Fruit fly (Drosophila melanogaster): ENCODE data around the gene EMC4.

The EMC4 gene

DNA sequence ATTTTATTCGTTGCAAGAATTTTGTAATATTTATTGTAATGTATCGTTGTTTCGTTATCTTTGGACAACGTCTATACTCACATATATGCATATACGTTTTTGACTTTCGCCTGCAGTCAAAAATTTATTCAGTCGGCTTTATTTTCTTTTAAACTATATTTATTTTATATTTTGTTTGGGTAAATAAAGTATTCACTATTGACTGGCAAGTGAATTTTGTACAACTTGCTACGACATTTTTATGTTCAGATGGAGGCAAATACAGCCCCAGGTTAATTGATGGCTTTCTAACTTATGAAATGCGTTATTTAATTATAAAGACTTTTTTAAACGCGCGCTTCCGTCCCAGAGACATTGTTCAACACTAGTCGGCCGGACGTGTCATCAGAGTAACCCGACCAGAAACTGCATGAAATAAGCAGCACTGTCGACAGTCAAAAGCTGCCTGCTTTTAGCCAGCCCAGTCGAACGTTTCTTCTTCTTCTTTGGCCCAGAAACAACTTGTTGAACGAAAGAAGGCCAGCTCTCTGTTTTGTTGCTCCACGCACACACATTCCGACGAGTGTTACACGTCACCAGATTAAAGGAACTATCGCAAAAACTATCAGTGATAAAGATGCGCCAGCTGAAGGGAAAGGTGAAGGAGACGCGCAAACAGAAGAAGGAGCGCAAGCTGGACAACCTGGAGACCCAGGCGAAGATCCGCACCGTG is 4.5 kb downstream of the EMC4 start, which contains the start of gene CG33169:
TSS of gene CG33169 (plus strand) at position 498 of the 712 bp plus-strand sequence.
- TF ChIP-seq pan (optimal IDR thresholded peaks at IDR 0.05) (no peak), psq (optimal IDR thresholded peaks at IDR 0.05) (no peak), EcR (GFP tag; optimal IDR thresholded peaks at IDR 0.05) (no peak), usp (GFP tag; optimal IDR thresholded peaks at IDR 0.05) (no peak), CG8478 (optimal IDR thresholded peaks at IDR 0.05) (no peak), Dll (optimal IDR thresholded peaks at IDR 0.05) (no peak)

DNA sequence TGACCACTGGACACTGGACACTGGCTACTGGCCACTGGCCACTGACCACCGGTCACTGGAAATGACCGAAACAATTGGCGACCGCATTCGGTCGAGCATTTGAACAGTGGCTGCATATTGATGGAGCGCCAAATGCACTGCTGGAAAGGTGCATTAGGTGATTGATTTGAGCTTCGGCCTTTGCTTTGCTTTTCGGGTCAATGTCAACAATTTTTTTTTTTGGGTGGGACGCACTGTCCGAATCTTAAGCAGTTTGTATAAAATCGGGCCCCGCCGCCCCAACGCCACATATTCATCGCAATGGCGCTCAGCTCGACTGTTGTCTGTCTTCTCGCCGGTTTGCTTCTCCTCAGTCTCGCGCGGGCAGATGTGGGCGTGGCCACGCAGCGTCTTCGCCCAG is 7.6 kb downstream of the EMC4 start, which contains the start of gene CG13239:
TSS of gene CG13239 (plus strand) at position 301 of the 400 bp plus-strand sequence.
- no peak for TF ChIP-seq usp (GFP tag; optimal IDR thresholded peaks at IDR 0.05)
- no peak for TF ChIP-seq CG8478 (optimal IDR thresholded peaks at IDR 0.05)
- no peak for TF ChIP-seq pan (optimal IDR thresholded peaks at IDR 0.05)
- TF ChIP-seq psq (optimal IDR thresholded peaks at IDR 0.05) = no peak
- TF ChIP-seq EcR (GFP tag; optimal IDR thresholded peaks at IDR 0.05) = no peak
- no peak for TF ChIP-seq Dll (optimal IDR thresholded peaks at IDR 0.05)

DNA sequence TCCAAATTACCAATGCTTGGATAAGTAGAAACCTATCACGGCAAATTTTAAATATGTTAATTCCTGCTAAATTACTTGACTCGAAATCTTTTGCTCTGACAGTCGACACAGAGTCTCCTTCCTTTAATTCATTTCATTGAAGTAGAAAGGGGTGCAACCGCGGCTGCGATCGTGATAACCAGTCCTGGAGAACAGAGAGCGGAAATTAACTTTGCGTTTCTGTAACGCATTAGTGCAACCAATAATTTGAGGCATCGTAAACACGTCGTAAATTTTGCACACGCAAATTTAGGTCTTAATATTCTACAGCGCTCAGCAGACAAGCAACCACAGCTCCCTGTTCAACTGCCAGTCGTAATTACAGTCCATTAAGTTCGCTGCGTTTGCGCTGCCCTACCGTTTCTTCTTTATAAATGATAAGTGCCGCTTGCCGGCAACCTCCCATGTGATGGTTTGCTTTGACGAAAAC is 12.0 kb downstream of the EMC4 start, which contains the start of gene CG32459:
TSS of gene CG32459 (minus strand) at position 51 of the 469 bp plus-strand sequence.
- TF ChIP-seq Dll (optimal IDR thresholded peaks at IDR 0.05) (peak; percentile 60), usp (GFP tag; optimal IDR thresholded peaks at IDR 0.05) (no peak)

DNA sequence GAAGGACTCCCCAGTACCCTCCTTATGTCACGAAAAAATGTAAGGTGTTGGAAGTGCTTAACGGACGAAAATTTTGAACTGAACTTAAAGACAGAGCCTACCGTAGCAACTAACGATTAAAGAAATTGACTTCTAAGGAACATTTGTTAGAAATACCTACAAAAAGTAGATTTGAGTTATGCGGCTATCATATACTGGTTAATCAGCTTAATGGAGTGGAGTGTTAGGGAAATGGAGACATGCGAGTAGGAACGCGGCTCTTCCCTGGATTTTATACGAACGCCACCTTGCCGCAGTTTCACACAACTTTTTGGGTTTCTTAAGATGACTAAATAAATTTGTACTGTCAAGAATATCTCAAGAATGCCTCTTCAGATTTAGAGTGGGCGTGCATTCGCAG is 14.6 kb downstream of the EMC4 start, which contains the start of gene CG32462:
TSS of gene CG32462 (minus strand) at position 101 of the 400 bp plus-strand sequence.
- no peak for TF ChIP-seq usp (GFP tag; optimal IDR thresholded peaks at IDR 0.05)
- TF ChIP-seq EcR (GFP tag; optimal IDR thresholded peaks at IDR 0.05) = no peak
- TF ChIP-seq CG8478 (optimal IDR thresholded peaks at IDR 0.05) = no peak
- TF ChIP-seq psq (optimal IDR thresholded peaks at IDR 0.05) = no peak
- no peak for TF ChIP-seq pan (optimal IDR thresholded peaks at IDR 0.05)
- TF ChIP-seq Dll (optimal IDR thresholded peaks at IDR 0.05) = no peak

DNA sequence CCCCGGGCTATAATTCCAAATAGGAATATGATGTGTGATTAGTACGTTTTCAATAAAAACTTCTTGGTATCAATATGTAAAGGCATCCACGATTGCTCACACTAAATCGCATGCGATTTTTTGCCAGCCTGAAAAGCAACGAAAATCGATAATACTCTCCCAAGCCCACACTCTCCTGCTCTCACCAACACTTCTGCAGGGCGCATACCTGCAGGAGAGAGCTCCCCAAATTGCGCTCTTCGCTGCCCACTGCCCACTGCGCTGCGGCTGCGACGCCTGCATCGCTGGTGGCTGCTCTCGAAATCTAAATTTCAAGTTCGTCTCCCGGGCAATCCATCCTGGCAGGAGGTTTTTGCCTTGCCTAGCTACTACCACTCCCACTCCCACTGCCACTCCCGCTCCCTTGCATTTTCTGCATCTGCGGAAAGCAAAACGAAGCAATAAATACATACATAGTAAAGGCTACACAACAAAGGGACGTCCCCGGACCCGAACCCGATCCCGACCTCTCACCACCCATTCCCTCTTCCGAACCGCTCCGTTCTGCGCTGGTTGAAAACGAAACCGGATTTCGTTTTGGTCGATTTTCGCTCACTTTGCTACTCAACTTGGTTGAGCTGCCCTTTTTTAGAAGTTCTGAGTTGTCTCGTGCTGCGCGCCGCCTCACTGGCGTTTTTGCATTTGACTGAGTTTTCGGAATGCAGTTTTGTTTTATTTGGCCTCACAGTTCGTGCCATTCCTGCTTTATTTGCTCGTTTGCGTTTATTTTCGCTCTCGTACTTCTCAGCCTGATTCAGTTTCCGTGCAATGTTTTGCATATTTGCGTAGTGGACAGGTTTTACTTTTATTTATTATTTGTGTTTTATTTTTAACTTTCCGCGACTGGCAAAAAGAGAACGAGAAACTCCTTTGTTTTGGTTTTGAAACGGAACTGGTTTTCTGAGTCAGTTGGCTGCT is 16.6 kb downstream of the EMC4 start:
- no peak for TF ChIP-seq usp (GFP tag; optimal IDR thresholded peaks at IDR 0.05)
- TF ChIP-seq psq (optimal IDR thresholded peaks at IDR 0.05) = no peak
- TF ChIP-seq Dll (optimal IDR thresholded peaks at IDR 0.05) = peak; percentile 91
- TF ChIP-seq pan (optimal IDR thresholded peaks at IDR 0.05) = no peak
- TF ChIP-seq CG8478 (optimal IDR thresholded peaks at IDR 0.05) = no peak
- peak in 1 of 2 experiments; percentile 41 for TF ChIP-seq EcR (GFP tag; optimal IDR thresholded peaks at IDR 0.05)

DNA sequence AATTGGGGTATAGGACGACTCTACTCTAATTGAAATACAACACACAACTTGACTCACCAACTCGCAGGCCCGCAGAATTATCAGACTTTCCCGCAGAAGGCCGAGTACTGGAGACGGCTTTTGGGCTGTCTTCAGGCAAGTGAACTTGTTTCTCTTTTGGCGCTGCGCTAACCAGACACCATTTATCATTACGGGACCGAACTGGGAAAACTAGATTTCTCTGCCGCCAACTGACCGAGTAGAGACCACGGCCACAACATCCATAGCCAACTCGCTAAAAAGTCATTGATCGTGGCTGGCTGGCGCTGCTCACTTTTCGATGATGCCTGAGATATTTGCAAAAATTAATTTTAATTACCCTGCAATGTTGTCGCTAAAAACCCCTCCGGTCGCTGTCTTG is 19.1 kb downstream of the EMC4 start:
- TF ChIP-seq pan (optimal IDR thresholded peaks at IDR 0.05) (no peak), CG8478 (optimal IDR thresholded peaks at IDR 0.05) (no peak), usp (GFP tag; optimal IDR thresholded peaks at IDR 0.05) (no peak), EcR (GFP tag; optimal IDR thresholded peaks at IDR 0.05) (no peak), Dll (optimal IDR thresholded peaks at IDR 0.05) (no peak), psq (optimal IDR thresholded peaks at IDR 0.05) (no peak)

DNA sequence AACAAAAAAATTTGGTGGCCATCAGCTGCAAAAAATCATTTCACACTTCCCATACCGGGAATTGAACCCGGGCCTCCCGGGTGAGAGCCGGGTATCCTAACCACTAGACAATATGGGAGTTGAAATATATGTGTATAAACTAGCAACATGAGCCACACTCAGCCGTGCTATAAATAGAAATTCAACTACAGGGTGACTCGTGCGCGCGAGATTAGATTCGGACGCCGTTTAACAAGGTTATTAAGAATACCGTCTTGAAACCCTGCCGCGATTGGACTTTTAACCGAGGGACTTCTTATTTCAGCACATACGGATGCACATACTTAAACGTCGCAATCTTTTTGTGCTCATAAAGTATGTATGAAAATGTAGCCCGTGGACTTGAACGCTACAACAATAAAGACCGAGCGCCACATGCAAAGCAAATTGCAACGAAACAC is 20.3 kb downstream of the EMC4 start:
- TF ChIP-seq usp (GFP tag; optimal IDR thresholded peaks at IDR 0.05) (no peak), CG8478 (optimal IDR thresholded peaks at IDR 0.05) (no peak), psq (optimal IDR thresholded peaks at IDR 0.05) (no peak), Dll (optimal IDR thresholded peaks at IDR 0.05) (no peak), pan (optimal IDR thresholded peaks at IDR 0.05) (no peak), EcR (GFP tag; optimal IDR thresholded peaks at IDR 0.05) (no peak)

DNA sequence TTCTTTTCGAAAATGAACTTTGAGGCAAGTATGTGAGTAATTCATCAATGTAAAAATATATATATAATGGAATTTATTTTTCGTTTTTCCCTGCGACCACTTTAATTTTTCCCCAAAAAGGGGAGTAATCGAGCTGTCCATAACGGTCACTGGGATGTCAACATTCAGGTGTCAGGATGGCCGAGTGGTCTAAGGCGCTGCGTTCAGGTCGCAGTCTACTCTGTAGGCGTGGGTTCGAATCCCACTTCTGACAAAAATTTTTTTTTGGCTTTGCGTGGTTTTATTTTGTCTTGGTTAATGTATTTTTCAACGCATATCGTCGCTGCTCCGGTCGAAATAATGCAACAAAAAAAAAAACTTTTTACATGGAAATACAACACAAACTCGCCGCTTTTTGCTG is 24.9 kb downstream of the EMC4 start:
- TF ChIP-seq pan (optimal IDR thresholded peaks at IDR 0.05) = no peak
- TF ChIP-seq CG8478 (optimal IDR thresholded peaks at IDR 0.05) = no peak
- no peak for TF ChIP-seq usp (GFP tag; optimal IDR thresholded peaks at IDR 0.05)
- TF ChIP-seq Dll (optimal IDR thresholded peaks at IDR 0.05) = no peak
- no peak for TF ChIP-seq EcR (GFP tag; optimal IDR thresholded peaks at IDR 0.05)
- no peak for TF ChIP-seq psq (optimal IDR thresholded peaks at IDR 0.05)

DNA sequence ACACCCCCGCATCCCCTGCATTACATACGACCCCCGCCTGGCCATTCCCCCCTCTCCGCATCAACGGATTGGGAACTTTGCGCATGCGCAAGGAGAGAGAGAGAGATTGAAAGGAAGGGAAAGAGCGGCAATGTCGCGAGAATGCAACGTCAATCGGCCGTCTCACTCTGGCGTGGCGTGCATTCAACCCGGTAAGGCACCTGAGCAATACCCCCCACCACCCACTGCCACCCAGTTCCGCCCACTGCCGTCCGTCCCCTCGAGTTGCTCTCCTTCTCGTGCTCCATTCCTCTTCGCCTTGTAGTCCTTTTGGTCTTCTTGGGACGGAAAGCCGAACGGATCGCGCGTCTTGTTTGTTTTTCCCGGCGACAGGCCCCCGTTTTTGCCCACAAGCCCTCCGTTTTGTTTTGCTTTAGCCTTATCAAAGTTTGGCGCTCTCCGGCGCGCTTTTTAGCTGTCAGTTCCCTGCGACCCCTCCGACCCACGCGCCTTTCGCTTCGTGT is 28.3 kb downstream of the EMC4 start:
- TF ChIP-seq CG8478 (optimal IDR thresholded peaks at IDR 0.05) = no peak
- TF ChIP-seq Dll (optimal IDR thresholded peaks at IDR 0.05) = peak; percentile 95
- TF ChIP-seq EcR (GFP tag; optimal IDR thresholded peaks at IDR 0.05) = peak; percentile 93 to 94

DNA sequence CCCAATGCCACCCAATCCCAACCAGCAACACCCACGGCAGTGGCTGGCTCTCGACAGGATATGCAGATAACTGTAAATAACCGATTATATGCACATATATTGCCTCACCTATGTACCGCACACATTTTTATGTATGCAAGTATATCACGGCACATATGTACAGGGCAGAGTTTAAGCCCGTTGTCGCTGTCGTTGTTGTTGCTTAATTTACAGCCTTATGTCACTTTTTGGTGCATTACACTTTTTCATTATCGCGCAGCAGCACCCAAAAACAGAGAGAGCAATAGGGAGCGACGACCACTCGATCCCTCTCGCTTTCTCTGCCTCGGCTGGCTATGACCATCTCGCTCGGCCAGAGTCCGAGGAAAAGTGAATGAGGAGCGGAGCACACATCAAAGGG is 28.8 kb downstream of the EMC4 start:
- TF ChIP-seq usp (GFP tag; optimal IDR thresholded peaks at IDR 0.05) = no peak
- no peak for TF ChIP-seq pan (optimal IDR thresholded peaks at IDR 0.05)
- no peak for TF ChIP-seq EcR (GFP tag; optimal IDR thresholded peaks at IDR 0.05)
- no peak for TF ChIP-seq psq (optimal IDR thresholded peaks at IDR 0.05)
- no peak for TF ChIP-seq CG8478 (optimal IDR thresholded peaks at IDR 0.05)
- no peak for TF ChIP-seq Dll (optimal IDR thresholded peaks at IDR 0.05)
